Worm (Caenorhabditis elegans) whole organism, L4/young adult: ENCODE data around the gene pro-2.

ENCODE experiments used
- dao-5 ChIP-seq: sonication (generic microtip); optimal IDR thresholded peaks from 2 replicates; lab custom pipeline; 2016; ENCODE audit warnings: missing genotype, missing genetic modification characterization, moderate library complexity, missing compliant biosample characterization
- him-1 ChIP-seq: sonication (generic microtip); optimal IDR thresholded peaks from 2 replicates; lab custom pipeline; 2016; ENCODE audit warnings: missing genotype, missing genetic modification reagents, missing genetic modification characterization, missing compliant biosample characterization

ce11 chrII:10294262-10294661 is 50.6 kb downstream of the pro-2 start:
- TF ChIP-seq dao-5, result no peak
- no peak for TF ChIP-seq him-1
